Worm (Caenorhabditis elegans): ENCODE measurements around the gene aos-1.

- TF ChIP-seq scrt-1 (GFP tag; IDR thresholded peaks at IDR 0.05) (no peak), sea-1 (GFP tag; conservative IDR thresholded peaks at IDR 0.05) (no peak), ama-1 (optimal IDR thresholded peaks at IDR 0.05) (no peak), flt-1 (GFP tag; IDR thresholded peaks at IDR 0.05) (no peak), tbx-37 (GFP tag; conservative IDR thresholded peaks at IDR 0.05) (no peak), pes-1 (GFP tag; IDR thresholded peaks at IDR 0.05) (no peak), hmg-4 (GFP tag; optimal IDR thresholded peaks at IDR 0.05) (no peak), ceh-36 (tag; optimal IDR thresholded peaks at IDR 0.05) (no peak), F13C5.2 (tag; optimal IDR thresholded peaks at IDR 0.05) (no peak), aly-1 (tag; optimal IDR thresholded peaks at IDR 0.05) (no peak), ceh-13 (GFP tag; optimal IDR thresholded peaks at IDR 0.05) (no peak)
Observed at ce11 chrV:10146787-10147186, 16.7 kb upstream of the aos-1 start.
